Worm (Caenorhabditis elegans): ENCODE results near the gene pno-1.

ce11 chrII:9706207-9706606 lies 36.5 kb downstream of the pno-1 start, which contains the start of gene Y53C12A.3:
- TF ChIP-seq fkh-10 (GFP tag; optimal IDR thresholded peaks at IDR 0.05) (no peak), ahr-1 (tag; optimal IDR thresholded peaks at IDR 0.05) (no peak), sox-2 (GFP tag; IDR thresholded peaks at IDR 0.05) (no peak), elt-2 (tag; optimal IDR thresholded peaks at IDR 0.05) (no peak), ama-1 (optimal IDR thresholded peaks at IDR 0.05) (no peak), rnt-1 (tag; optimal IDR thresholded peaks at IDR 0.05) (no peak), pqm-1 (tag; optimal IDR thresholded peaks at IDR 0.05) (no peak), ceh-48 (tag; optimal IDR thresholded peaks at IDR 0.05) (no peak), unc-86 (tag; optimal IDR thresholded peaks at IDR 0.05) (no peak)
